Fruit fly (Drosophila melanogaster) ovary, adult (tissue): ENCODE results near the gene CG13085.

ENCODE experiments used
- CG17801 ChIP-seq: fragments of 200-800 bp; optimal IDR thresholded peaks from 2 replicates; lab custom pipeline; 2019; ENCODE audit warnings: missing biosample characterization, mild to moderate bottlenecking, missing genetic modification characterization, moderate library complexity; ENCODE audit not compliant: partially characterized antibody

The CG13085 gene

DNA sequence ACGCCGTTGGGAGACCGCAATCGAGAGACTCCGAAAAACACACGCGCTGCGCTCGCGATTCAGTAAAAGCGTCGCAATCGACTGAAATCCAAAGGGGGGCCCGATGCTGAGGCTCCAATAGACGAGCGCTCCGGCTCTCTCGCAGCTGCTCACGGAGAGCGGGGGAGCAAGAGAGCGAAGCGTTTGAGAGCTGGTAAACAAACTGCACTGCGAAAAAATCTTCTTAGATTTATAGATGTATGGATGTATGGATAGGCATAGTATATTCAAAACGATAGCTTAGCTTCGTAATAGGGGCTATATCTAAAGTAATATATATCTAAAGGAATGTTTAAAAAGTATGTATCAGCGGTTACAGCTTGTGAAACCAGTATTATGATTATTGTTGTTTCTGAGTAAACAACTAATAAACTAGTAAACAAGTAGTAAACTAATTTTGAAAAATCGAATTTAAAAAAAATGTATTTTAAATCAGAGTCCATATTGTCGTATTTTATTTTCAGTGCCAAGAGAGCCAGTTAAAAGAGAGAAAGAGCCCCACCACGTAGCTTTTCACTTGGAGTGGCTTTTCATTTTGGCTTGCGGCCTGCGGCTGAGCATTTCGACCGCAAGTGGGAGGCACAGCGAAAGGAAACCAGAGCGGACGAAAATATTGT, at the start of gene CG13085, which contains the start of gene Alp12:
Gene CG13085, plus strand, starts transcription at position 584 of the 656 bp plus-strand sequence.
Gene Alp12, plus strand, starts transcription at position 584 of the 656 bp plus-strand sequence.
- peak; percentile 91 for TF ChIP-seq CG17801

DNA sequence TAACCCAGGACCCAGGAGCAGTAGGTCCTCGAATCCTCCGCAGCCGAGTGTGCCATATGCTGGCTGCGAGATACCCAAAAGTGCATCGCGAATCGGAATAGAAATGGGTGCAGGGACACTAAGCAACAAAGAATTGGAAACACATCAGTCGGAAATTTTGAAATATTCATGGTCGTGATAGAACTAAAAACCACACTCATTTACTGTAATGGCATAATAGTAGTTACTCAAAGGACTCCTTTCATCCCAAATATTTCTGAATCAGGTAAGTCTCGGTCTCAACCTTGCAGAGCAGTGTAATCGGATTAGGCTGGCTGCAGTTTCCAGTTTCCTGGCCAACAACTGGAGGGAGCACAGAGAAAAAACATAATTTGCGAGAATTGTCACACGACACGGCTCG, 47.7 kb upstream of the CG13085 start:
- TF ChIP-seq CG17801, result no peak

DNA sequence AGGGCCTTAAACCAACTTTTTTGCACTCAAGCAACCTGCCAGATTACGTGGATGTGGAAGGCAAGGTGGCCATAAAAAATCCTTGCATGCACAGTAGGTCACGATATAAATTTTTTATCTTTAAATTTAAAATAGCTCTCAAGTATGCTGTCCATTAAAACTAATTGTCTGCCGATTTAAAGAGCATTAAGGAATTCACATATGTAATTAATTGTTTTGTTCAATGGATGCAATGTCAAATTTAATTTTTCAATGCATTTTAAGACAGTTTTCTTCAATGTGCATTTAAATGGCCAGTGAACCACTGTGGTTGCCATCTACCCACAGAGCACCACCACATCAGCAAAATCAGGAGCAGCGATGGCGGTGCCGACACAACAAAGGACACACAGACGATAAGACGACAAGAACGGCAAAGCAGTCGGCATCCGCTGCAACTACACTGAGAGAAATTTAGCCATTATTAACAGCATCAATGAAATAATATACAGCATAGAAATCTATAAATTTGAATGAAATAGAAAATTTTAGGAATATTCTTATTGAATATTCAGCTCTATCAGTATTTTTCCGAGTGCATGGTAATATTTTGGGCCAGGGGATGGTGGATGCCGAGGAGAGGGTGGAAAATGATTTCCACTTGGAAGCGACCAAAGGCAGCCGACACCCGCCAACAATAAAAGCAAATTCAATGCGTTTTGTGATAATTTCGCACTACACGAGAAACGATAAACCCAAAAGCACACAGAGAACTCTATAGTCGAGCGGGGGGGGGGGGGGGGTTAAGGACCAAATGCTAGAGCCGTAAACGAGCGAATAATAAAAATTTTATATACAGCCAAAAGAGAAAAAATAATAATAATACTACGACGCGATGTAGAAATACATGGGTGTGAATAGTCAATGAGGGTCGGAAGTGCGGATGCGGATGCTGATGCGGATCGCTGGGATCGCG, 46.4 kb upstream of the CG13085 start:
- TF ChIP-seq CG17801, result no peak

DNA sequence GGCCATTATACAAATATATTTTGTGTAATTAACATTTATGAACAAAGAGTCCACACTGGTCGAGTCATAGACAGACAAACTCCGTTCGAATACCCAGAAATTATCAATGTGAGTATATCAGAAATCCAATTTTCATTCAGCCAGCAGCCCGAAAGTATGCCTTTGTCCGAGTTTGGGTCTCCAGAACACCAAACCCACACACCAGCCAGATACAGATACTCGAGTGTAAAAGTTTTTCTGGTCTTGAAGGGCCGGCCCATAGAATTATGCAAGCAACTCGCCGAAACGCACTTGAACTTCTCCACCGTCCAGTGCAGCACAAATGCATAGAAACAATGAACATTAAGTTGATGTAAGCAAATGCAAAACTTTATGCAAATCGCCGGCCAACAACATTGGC, 45.2 kb upstream of the CG13085 start:
- TF ChIP-seq CG17801, result no peak

DNA sequence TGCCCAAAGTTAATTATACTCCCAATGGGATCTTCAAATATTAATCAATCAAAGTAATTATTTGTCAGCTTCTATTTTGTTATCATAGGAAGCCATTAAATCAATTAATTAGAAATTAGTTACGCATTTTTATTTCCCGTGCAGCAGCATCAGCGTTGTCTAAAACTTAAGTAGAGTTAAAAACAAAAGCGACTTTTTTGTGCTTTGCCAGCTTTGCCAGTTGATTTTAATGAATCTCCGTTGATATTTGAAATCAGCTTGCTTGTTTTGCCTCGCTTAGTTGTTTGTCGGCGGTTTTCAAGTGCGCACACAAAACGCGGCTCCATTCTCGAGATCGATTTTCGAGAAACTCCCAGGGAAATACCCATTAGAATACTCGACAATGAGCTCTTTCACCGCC, 43.2 kb upstream of the CG13085 start, which contains the start of gene CG17350:
Gene CG17350, plus strand, starts transcription at position 301 of the 400 bp plus-strand sequence.
- no peak for TF ChIP-seq CG17801

DNA sequence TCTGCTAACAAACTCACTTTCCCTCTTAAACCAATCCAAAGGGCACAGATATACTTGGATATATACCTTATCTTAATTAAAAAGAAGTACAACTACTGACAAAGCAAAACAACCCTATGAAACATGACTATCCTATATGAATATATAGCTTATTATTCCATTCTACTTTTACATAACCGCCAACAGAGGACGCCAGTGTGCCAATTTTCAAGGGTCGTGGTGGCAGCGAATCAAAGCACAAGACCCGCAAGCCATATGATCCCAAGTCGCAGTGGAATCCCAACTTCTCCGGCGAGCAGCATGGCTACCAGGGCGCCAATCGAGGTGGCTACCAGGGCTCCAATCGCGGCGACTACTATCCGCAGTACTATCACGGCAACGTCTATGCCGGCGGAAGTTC, 41.5 kb upstream of the CG13085 start:
- TF ChIP-seq CG17801, result no peak

DNA sequence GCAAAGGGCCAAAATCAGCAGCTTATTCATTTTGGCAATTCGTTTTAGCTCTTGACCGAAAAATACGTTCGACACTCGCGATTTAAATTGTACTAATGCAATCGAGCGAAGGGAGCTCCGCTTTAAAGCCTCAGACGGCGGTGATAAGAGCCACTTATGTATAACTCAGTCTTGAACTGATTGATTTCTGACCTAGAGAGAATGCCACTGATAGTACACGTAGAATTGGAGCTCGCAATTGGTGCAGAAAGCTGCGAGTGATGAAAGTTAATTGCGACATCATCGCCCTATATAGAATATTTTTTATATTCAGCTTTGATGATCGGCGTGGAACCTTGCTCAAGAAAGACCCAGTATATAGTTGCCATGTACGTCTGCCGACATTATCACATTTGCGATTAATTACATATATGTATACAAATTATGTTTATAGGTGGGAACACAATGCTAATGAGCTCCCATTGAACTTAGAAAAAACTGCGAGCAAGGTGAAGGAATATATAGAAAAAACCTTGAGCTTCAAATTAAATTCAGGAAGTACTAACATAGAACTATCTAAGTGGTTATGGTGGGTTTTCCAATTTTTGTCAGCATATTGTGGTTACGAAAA, 37.6 kb upstream of the CG13085 start, which contains the start of gene fon:
Gene fon, minus strand, starts transcription at position 100 of the 610 bp plus-strand sequence.
- no peak for TF ChIP-seq CG17801

DNA sequence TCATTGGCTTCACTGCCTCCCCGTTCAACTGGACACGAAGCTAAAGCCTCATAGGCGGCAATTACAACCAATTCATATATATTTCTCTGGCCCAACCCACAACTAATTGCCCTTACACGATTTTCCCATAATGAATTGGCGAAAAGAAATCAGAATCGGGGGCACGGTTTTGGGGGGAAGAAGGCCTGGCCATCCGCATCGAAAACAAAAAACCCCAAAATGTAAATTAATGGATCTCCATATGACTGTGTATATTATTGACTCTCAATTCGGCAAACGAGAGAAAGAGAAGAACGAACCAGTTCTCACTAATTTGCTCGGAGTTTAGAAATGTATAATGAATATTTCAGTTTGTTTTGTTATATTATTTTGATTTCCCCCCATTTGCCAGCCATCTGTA, 34.9 kb upstream of the CG13085 start:
- no peak for TF ChIP-seq CG17801

DNA sequence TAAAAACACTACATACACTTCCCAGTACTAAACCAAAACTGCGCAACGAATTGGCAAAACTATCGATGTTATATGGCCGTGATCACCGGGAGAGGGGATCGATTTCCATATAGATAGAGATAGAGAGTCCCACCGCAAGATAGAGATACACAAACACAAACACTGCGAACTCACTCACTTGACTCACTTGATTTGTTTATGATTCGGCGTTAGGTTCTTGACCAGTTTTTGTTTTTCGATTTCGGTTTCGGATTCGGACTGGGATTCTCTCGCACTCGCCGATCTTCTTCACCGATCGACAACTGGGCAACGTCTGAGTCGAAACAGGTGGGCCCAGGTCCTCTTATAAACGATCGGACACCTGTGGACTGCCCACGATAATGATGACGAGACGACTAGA, 34.1 kb upstream of the CG13085 start, which contains the start of gene CG17549:
Gene CG17549, minus strand, starts transcription at position 327 of the 400 bp plus-strand sequence.
- TF ChIP-seq CG17801, result no peak

DNA sequence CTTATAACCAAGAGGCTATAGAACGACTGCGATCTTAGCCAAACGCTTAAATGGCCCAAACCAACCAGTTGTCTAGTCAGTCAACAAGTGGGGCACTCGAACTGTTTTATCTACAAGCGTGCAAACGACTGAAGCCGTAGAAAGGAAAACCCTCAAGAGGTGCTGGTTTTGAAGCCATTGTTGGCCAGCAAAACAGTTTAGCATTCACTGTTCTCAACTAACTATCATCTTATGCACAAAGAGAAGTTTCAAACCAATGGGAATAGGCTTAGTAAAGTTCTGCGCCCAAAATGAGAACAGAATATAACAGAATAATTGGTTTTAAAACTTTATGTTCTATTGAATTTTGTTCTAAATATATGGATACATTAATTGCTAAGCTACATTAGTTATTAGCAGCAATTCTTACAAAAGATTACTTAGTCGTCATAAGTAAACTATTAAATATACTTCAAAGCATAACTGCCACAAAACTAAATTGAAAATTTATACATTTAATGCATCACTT, 30.1 kb upstream of the CG13085 start, which contains the start of gene CG31798:
Gene CG31798, plus strand, starts transcription at position 458 of the 508 bp plus-strand sequence.
- no peak for TF ChIP-seq CG17801

DNA sequence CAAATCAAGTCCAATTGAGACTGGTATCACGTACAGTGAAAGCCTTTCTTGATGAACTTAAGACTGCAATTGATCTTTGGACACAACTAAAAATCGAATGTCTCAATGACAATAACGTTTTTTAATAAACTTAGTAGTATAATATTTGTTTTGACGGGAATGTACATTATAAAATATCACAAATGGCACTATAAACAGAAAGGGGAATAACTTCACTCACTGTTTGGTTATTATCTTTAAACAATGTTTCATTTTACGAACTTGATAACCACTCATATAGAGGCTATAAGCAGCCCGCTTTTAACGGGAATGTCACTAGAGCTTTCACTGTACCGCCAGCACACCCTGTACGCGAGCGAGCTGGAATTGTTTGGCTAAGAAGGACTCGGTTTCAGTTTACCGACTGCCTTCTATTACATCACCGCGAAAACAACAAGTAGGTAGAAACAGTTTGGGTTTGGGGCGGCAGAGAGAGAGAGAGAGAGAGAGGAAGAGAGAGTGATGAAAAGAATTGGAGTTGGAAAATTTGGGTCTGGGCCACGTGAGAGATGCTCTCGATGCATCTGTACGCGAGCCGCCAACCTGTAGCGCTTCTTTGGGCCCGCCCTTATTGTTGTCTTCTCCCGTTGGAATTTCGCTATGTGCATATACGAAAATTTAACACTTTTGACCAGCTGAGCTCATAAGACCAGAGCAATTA, 26.1 kb upstream of the CG13085 start:
- TF ChIP-seq CG17801, result no peak

DNA sequence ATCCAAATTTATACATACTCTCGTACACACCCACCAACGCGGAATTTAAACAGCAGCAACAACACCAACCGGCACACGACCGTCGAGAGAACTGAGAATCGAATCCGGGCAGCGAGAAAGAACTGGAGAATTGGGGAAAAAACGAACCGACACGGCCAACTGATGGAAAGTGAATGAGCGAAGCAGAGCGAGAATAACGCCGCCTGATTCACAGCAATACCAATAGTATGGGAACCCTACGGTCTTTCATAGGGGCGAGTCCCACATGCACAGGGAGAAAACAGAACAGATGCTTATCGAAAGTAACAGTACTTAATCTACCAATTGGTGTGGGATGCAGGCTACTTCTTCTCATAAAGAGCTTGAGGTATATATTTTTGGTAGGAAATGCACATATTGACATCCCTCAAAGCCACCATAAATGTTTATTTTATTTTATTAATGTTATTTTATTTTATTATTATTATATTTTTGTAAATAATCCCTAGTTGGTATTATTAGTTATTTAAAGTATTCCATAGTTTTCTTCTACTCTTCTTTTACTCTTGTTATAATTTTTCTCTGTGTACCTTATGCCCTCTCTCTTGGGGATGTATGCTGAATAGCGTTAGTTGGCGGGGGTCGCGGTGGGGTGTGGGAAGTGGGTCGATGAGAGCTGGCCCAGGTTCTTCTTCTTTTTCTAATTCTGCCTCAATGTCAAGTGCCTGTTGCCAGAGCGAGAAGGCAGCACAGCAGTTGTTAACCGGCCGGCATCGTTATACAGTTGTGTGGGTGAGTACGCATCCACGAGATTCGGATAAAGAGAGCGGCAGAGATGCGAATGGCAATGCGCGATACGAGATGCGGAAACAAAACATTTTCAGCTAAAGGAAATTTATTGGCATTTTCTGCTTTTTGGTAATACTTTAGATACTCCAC, 25.3 kb upstream of the CG13085 start, which contains the start of gene CG17544:
Gene CG17544, minus strand, starts transcription at position 177 of the 918 bp plus-strand sequence.
- TF ChIP-seq CG17801, result no peak

DNA sequence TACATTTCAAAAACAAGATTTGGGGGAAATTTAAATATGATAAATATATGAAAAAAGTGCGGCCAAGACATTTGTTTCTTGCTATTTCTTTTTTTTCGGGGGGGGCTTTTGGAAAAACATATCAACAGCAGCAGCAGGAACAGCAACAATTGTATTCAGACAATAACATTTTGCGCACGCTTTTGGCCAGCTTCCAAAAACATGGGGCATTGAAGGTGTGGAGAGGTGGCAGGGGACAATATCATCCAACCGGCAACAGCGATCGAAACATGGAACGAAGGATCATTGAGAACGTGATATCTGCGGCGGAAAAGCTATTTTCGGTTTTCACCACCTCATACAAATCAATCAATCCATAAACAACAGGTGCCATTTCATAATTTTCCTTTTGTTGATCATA, 21.9 kb upstream of the CG13085 start:
- no peak for TF ChIP-seq CG17801

DNA sequence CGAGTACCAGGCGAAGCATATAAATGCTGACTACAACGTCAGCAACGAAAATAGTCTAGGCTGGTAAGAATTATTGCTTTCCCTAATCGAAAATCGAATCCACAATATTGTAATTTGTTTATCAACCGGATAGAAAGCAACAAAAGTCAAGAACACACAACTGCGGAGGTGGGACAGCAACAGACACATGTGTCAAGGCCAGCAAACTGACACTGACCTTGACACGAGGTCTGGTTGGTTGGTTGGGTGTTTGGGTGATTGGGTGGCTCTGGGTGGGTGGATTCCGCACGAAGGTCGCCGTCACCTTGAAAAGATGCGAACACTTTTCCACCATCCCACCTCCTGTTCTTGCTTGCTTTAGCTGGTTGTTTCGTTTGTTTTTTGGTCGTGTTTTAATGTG, 21.2 kb upstream of the CG13085 start:
- TF ChIP-seq CG17801, result no peak

DNA sequence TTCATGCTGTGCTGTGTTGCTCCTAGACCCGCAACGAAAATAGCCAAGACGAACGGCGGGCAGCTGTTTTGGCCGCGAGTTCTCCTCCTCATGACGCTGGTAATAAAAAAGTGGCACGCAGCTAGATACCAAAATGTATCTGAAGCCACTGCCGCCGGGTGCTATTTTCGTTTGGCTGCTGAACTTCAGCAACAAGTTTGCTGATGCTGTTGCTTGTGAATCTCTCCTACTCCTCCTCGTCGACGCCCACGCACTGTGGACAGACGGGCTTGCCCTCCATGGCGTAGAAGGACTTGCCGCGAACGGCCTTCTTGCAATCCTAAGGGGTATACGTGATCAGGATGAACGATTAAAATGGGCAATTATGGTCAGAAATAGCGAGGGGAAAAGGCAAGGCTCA, 20.5 kb upstream of the CG13085 start:
- TF ChIP-seq CG17801, result no peak
